Worm (Caenorhabditis elegans): ENCODE measurements around the gene glb-2.

- TF ChIP-seq W03F9.2 (tag; optimal IDR thresholded peaks at IDR 0.05) (no peak), him-1 (tag; optimal IDR thresholded peaks at IDR 0.05) (no peak), dao-5 (tag; optimal IDR thresholded peaks at IDR 0.05) (no peak)
Observed at ce11 chrIV:7253271-7253670, 9.8 kb downstream of the glb-2 start.

All from whole organism, L4/young adult.